Worm (Caenorhabditis elegans): ENCODE measurements around the gene dhs-25.

ce11 chrX:1468057-1468456, 18.3 kb upstream of the dhs-25 start:
- TF ChIP-seq M03D4.4 (tag; optimal IDR thresholded peaks at IDR 0.05) (no peak), ceh-39 (tag; optimal IDR thresholded peaks at IDR 0.05) (no peak), unc-62 (GFP tag; optimal IDR thresholded peaks at IDR 0.05) (no peak), lin-13 (tag; optimal IDR thresholded peaks at IDR 0.05) (no peak), bed-3 (GFP tag; optimal IDR thresholded peaks at IDR 0.05) (no peak), nhr-12 (tag; optimal IDR thresholded peaks at IDR 0.05) (no peak), ztf-11 (tag; optimal IDR thresholded peaks at IDR 0.05) (no peak)
